Fruit fly (Drosophila melanogaster): ENCODE measurements around the gene CG4572.

Gene CG4572

DNA sequence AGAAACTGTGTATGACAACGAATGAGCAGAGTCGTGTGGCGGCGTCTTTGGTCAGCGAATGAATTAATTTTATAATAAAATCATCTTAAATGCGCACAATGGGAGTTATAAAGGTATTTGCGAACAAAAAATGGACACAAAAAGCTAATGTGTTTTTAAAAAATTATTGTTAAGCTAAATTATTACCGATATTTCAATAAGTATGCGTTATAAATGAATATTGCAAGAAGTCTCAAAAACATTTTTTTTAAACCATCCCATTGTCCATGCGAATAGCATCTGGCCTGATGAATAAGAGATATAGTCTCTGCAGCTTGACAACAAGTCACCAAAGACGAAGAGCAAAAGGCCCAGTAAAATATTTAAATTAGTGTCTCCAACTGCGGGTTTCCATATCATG, 33.2 kb downstream of the CG4572 start:
- TF ChIP-seq CG12219 (GFP tag; optimal IDR thresholded peaks at IDR 0.05) (peak; percentile 61), CG13287 (GFP tag; IDR thresholded peaks at IDR 0.05; ENCODE audit: partially characterized antibody) (no peak), BtbVII (GFP tag; optimal IDR thresholded peaks at IDR 0.05) (peak; percentile 37), CG8478 (optimal IDR thresholded peaks at IDR 0.05) (no peak), bsh (GFP tag; optimal IDR thresholded peaks at IDR 0.05) (peak in 1 of 2 experiments; percentile 60), dan (GFP tag; IDR thresholded peaks at IDR 0.05) (no peak), CrebB (tag; optimal IDR thresholded peaks at IDR 0.05) (peak; percentile 11), CG14050 (GFP tag; IDR thresholded peaks at IDR 0.05) (peak; percentile 42; the same call in 2 of the 3 replicates), Ravus (GFP tag; IDR thresholded peaks at IDR 0.05) (no peak; the same call in 1 of the 2 replicates), CG1603 (tag; optimal IDR thresholded peaks at IDR 0.05) (peak; percentile 81), CG8924 (tag; optimal IDR thresholded peaks at IDR 0.05) (peak; percentile 64), CG30431 (GFP tag; optimal IDR thresholded peaks at IDR 0.05) (no peak), vfl (GFP tag; optimal IDR thresholded peaks at IDR 0.05) (peak; percentile 4), h (optimal IDR thresholded peaks at IDR 0.05) (no peak), CG17359 (tag; optimal IDR thresholded peaks at IDR 0.05) (peak; percentile 84), Rx (GFP tag; IDR thresholded peaks at IDR 0.05) (peak; percentile 63), CG3847 (GFP tag; IDR thresholded peaks at IDR 0.05) (peak; percentile 46; the same call in 1 of the 2 replicates), CG34376 (GFP tag; optimal IDR thresholded peaks at IDR 0.05) (no peak), Taf1 (GFP tag; IDR thresholded peaks at IDR 0.05) (peak; percentile 34; the same call in 1 of the 2 replicates), CHES-1-like (GFP tag; optimal IDR thresholded peaks at IDR 0.05) (no peak), sim (GFP tag; IDR thresholded peaks at IDR 0.05) (no peak), tap (tag; optimal IDR thresholded peaks at IDR 0.05) (peak; percentile 48), slp2 (GFP tag; optimal IDR thresholded peaks at IDR 0.05) (peak; percentile 39), B-H2 (GFP tag; optimal IDR thresholded peaks at IDR 0.05) (no peak), Stat92E (GFP tag; optimal IDR thresholded peaks at IDR 0.05) (no peak), CG5180 (GFP tag; optimal IDR thresholded peaks at IDR 0.05) (peak; percentile 28), CG11085 (GFP tag; IDR thresholded peaks at IDR 0.05) (0 out of 2 replicates have a peak, but pooled peaks have one; percentile 20), Chrac-16 (GFP tag; optimal IDR thresholded peaks at IDR 0.05) (peak; percentile 20), CG15514 (GFP tag; optimal IDR thresholded peaks at IDR 0.05) (peak; percentile 36), CG10431 (GFP tag; optimal IDR thresholded peaks at IDR 0.05) (no peak), CG12155 (GFP tag; optimal IDR thresholded peaks at IDR 0.05) (peak; percentile 8), H15 (GFP tag; IDR thresholded peaks at IDR 0.05) (no peak), CG11560 (tag; IDR thresholded peaks at IDR 0.05) (no peak), CG12942 (GFP tag; optimal IDR thresholded peaks at IDR 0.05) (peak; percentile 17), Camta (GFP tag; optimal IDR thresholded peaks at IDR 0.05) (peak; percentile 25), Atf6 (GFP tag; IDR thresholded peaks at IDR 0.05) (peak; percentile 59; the same call in 1 of the 2 replicates), usp (GFP tag; optimal IDR thresholded peaks at IDR 0.05) (no peak), CG2678 (tag; optimal IDR thresholded peaks at IDR 0.05) (peak; percentile 82), Sox102F (GFP tag; optimal IDR thresholded peaks at IDR 0.05) (peak; percentile 84), CG2116 (GFP tag; optimal IDR thresholded peaks at IDR 0.05) (no peak), fu2 (GFP tag; optimal IDR thresholded peaks at IDR 0.05) (no peak), TFAM (GFP tag; optimal IDR thresholded peaks at IDR 0.05) (no peak), D (optimal IDR thresholded peaks at IDR 0.05) (no peak), D (GFP tag; optimal IDR thresholded peaks at IDR 0.05) (peak; percentile 24), CG11696 (GFP tag; IDR thresholded peaks at IDR 0.05) (0 out of 2 replicates have a peak, but pooled peaks have one; percentile 37), CG7839 (tag; optimal IDR thresholded peaks at IDR 0.05) (peak; percentile 73), CG17361 (GFP tag; IDR thresholded peaks at IDR 0.05) (peak; percentile 62), CG11456 (GFP tag; IDR thresholded peaks at IDR 0.05) (no peak), gsb (GFP tag; IDR thresholded peaks at IDR 0.05) (0 out of 2 replicates have a peak, but pooled peaks have one; percentile 44), Hr39 (optimal IDR thresholded peaks at IDR 0.05) (no peak), GATAe (GFP tag; conservative IDR thresholded peaks at IDR 0.05) (0 out of 2 replicates have a peak, but pooled peaks have one; percentile 12), Adf1 (GFP tag; IDR thresholded peaks at IDR 0.05) (peak; percentile 13; the same call in 1 of the 2 replicates)
